Worm (Caenorhabditis elegans) whole organism, midembryonic: ENCODE data around the gene T07F8.4.

Experiments used
- T22C8.4 ChIP-seq: fragments of 200-800 bp; sonication (Bioruptor generic); IDR thresholded peaks from 2 replicates; pipeline ENCODE4 v1.3.6; 2022; ENCODE audit warnings: missing genetic modification characterization, missing compliant biosample characterization
- cog-1 ChIP-seq: sonication (generic microtip); optimal IDR thresholded peaks from 2 replicates; lab custom pipeline; 2016; ENCODE audit warnings: missing genetic modification characterization, missing compliant biosample characterization
- flt-1 ChIP-seq: fragments of 200-800 bp; sonication (Bioruptor generic); IDR thresholded peaks from 2 replicates; pipeline ENCODE4 v1.3.6; 2022; ENCODE audit warnings: missing genetic modification characterization, missing compliant biosample characterization
- klf-2 ChIP-seq: fragments of 200-800 bp; sonication (Bioruptor generic); conservative IDR thresholded peaks from 2 replicates; pipeline ENCODE4 v1.3.6; 2022; ENCODE audit warnings: missing genetic modification reagents, missing genetic modification characterization, missing compliant biosample characterization
- ref-1 ChIP-seq: fragments of 200-800 bp; sonication (Bioruptor generic); conservative IDR thresholded peaks from 2 replicates; pipeline ENCODE4 v1.3.6; 2022; ENCODE audit warnings: missing genetic modification reagents, missing genetic modification characterization, missing compliant biosample characterization
- tab-1 ChIP-seq: fragments of 200-800 bp; sonication (Bioruptor generic); IDR thresholded peaks from 2 replicates; pipeline ENCODE4 v1.3.6; 2022; ENCODE audit warnings: missing genetic modification characterization, missing compliant biosample characterization
- ztf-23 ChIP-seq: fragments of 200-800 bp; sonication (Bioruptor generic); IDR thresholded peaks from 2 replicates; pipeline ENCODE4 v1.3.6; 2022; ENCODE audit warnings: missing genetic modification reagents, missing genetic modification characterization, missing compliant biosample characterization
- ztf-29 ChIP-seq: fragments of 200-800 bp; sonication (Bioruptor generic); IDR thresholded peaks from 2 replicates; pipeline ENCODE4 v1.3.6; 2022; ENCODE audit warnings: missing genetic modification reagents, missing genetic modification characterization, missing compliant biosample characterization

ce11 chrII:7131871-7132693 is at the start of gene T07F8.4, which contains the start of gene gld-3:
- TF ChIP-seq flt-1: no peak
- TF ChIP-seq tab-1 (GFP tag; lab: Robert Waterston, UW): no peak
- TF ChIP-seq ref-1 (GFP tag; lab: Robert Waterston, UW): no peak
- TF ChIP-seq T22C8.4: no peak
- TF ChIP-seq klf-2 (GFP tag; lab: Robert Waterston, UW): no peak
- no peak for TF ChIP-seq ztf-23 (GFP tag; lab: Robert Waterston, UW)
- TF ChIP-seq cog-1 (tag; lab: Kevin White, UChicago): no peak
- TF ChIP-seq ztf-29 (GFP tag; lab: Robert Waterston, UW): no peak
